Fruit fly (Drosophila melanogaster) whole organism, wandering third instar larva: ENCODE data around the gene Myc.

ENCODE experiments used
- Dfd ChIP-seq: fragments of >200 bp; optimal IDR thresholded peaks from 2 replicates; lab custom pipeline; 2017; ENCODE audit warnings: missing biosample characterization, missing genetic modification characterization
- Dif ChIP-seq: fragments of 200-275, 200-300 bp; sonication (Bioruptor generic); optimal IDR thresholded peaks from 2 replicates; lab custom pipeline; 2018; ENCODE audit warnings: missing biosample characterization, missing genetic modification characterization; ENCODE audit not compliant: partially characterized antibody
- GATAd ChIP-seq: sonication (Bioruptor generic); optimal IDR thresholded peaks from 2 replicates; lab custom pipeline; 2016; ENCODE audit warnings: missing biosample characterization, missing genetic modification characterization
- Mio ChIP-seq: sonication (Bioruptor generic); optimal IDR thresholded peaks from 2 replicates; lab custom pipeline; 2016; ENCODE audit warnings: missing biosample characterization, missing genetic modification characterization
- Myc ChIP-seq: fragments of >200 bp; optimal IDR thresholded peaks from 2 replicates; lab custom pipeline; 2017
- dl ChIP-seq, 2 experiments: fragments of 175-275, 200-275 bp in 1 of 2; fragments of 200-275 bp in 1 of 2; sonication (Bioruptor generic); optimal IDR thresholded peaks; lab custom pipeline; 2018; ENCODE audit warnings: mild to moderate bottlenecking in 2 of 2, missing biosample characterization in 2 of 2, missing genetic modification characterization in 2 of 2, moderate library complexity in 2 of 2; ENCODE audit not compliant: partially characterized antibody in 2 of 2, insufficient read depth in 1 of 2
- h ChIP-seq: fragments of 200-800 bp; sonication (Bioruptor generic); optimal IDR thresholded peaks from 3 replicates; lab custom pipeline; 2016; ENCODE audit warnings: missing biosample characterization, mild to moderate bottlenecking, missing genetic modification characterization
- pan ChIP-seq: fragments of >200 bp; optimal IDR thresholded peaks from 2 replicates; lab custom pipeline; 2017
- psq ChIP-seq: fragments of 200-800 bp; sonication (Bioruptor generic); optimal IDR thresholded peaks from 3 replicates; lab custom pipeline; 2017; ENCODE audit warnings: missing biosample characterization, mild to moderate bottlenecking, missing genetic modification characterization, moderate library complexity
- sv ChIP-seq: fragments of 200-800 bp; sonication (Bioruptor generic); optimal IDR thresholded peaks from 3 replicates; lab custom pipeline; 2016; ENCODE audit warnings: missing biosample characterization, missing genetic modification characterization

dm6 chrX:3380981-3381380 lies 8.0 kb downstream of the Myc start:
- TF ChIP-seq dl (GFP tag; optimal IDR thresholded peaks at IDR 0.05; lab: Kevin White, UChicago; ENCODE audit: insufficient read depth in 1 of 2, partially characterized antibody in 2 of 2) (no peak), Mio (GFP tag; lab: Kevin White, UChicago) (no peak), psq (GFP tag; lab: Kevin White, UChicago) (no peak), Dfd (no peak), Myc (lab: Kevin White, UChicago) (no peak), GATAd (GFP tag; lab: Kevin White, UChicago) (no peak), pan (no peak), h (GFP tag; lab: Kevin White, UChicago) (peak; percentile 80), sv (no peak), Dif (GFP tag; lab: Kevin White, UChicago) (no peak)
